Fruit fly (Drosophila melanogaster) whole organism, wandering third instar larva: Measurements from ENCODE around the gene Rim2.

Experiments
- Abd-B ChIP-seq: fragments of >200 bp; optimal IDR thresholded peaks from 2 replicates; lab custom pipeline; 2017; ENCODE audit warnings: missing biosample characterization, missing genetic modification characterization
- lola ChIP-seq: fragments of >200 bp; optimal IDR thresholded peaks from 2 replicates; lab custom pipeline; 2017; ENCODE audit warnings: missing biosample characterization, missing genetic modification characterization
- psq ChIP-seq: fragments of 200-800 bp; sonication (Bioruptor generic); optimal IDR thresholded peaks from 3 replicates; lab custom pipeline; 2017; ENCODE audit warnings: missing biosample characterization, mild to moderate bottlenecking, missing genetic modification characterization, moderate library complexity

dm6 chr2L:1730914-1731313 lies 6.7 kb upstream of the Rim2 start:
- no peak for TF ChIP-seq psq (GFP tag; lab: Kevin White, UChicago)
- no peak for TF ChIP-seq Abd-B (GFP tag; lab: Kevin White, UChicago)
- TF ChIP-seq lola (GFP tag; lab: Kevin White, UChicago): no peak
